Fruit fly (Drosophila melanogaster): ENCODE measurements around the gene p38c.

p38c gene

dm6 chr3R:24105312-24105902 lies 44.6 kb downstream of the p38c start, which contains the start of gene Syx1A (continued):
- TF ChIP-seq CG10366 (GFP tag; IDR thresholded peaks at IDR 0.05) (no peak), Dll (GFP tag; IDR thresholded peaks at IDR 0.05; ENCODE audit: partially characterized antibody) (no peak), CG9932 (GFP tag; IDR thresholded peaks at IDR 0.05) (no peak), gcm2 (GFP tag; optimal IDR thresholded peaks at IDR 0.05) (no peak), CG34224 (GFP tag; IDR thresholded peaks at IDR 0.05; ENCODE audit: partially characterized antibody) (no peak), Xrp1 (GFP tag; IDR thresholded peaks at IDR 0.05) (no peak), unpg (GFP tag; optimal IDR thresholded peaks at IDR 0.05) (peak; percentile 11), mam (GFP tag; optimal IDR thresholded peaks at IDR 0.05) (no peak), CG1792 (GFP tag; optimal IDR thresholded peaks at IDR 0.05) (no peak), CG12071 (GFP tag; optimal IDR thresholded peaks at IDR 0.05) (peak; percentile 22), Hey (tag; optimal IDR thresholded peaks at IDR 0.05) (no peak), CG42726 (GFP tag; IDR thresholded peaks at IDR 0.05; ENCODE audit: partially characterized antibody) (no peak), dm (GFP tag; optimal IDR thresholded peaks at IDR 0.05) (peak; percentile 35), CG30020 (tag; optimal IDR thresholded peaks at IDR 0.05) (no peak), run (tag; optimal IDR thresholded peaks at IDR 0.05) (peak; percentile 5), CG10147 (GFP tag; optimal IDR thresholded peaks at IDR 0.05) (no peak), tio (GFP tag; optimal IDR thresholded peaks at IDR 0.05) (no peak), CG17568 (GFP tag; optimal IDR thresholded peaks at IDR 0.05) (peak; percentile 52), CG11696 (GFP tag; IDR thresholded peaks at IDR 0.05) (no peak), Kr (GFP tag; optimal IDR thresholded peaks at IDR 0.05) (no peak), schlank (tag; optimal IDR thresholded peaks at IDR 0.05) (no peak), Dbx (GFP tag; IDR thresholded peaks at IDR 0.05) (no peak), Ets65A (GFP tag) (no peak), pzg (GFP tag; optimal IDR thresholded peaks at IDR 0.05) (peak; percentile 92), CG9437 (GFP tag; optimal IDR thresholded peaks at IDR 0.05) (no peak), CG18619 (GFP tag; optimal IDR thresholded peaks at IDR 0.05) (peak; percentile 23), CG17385 (GFP tag; optimal IDR thresholded peaks at IDR 0.05) (peak; percentile 93), CG13296 (GFP tag; optimal IDR thresholded peaks at IDR 0.05) (peak; percentile 46), CG17186 (GFP tag; optimal IDR thresholded peaks at IDR 0.05) (peak; percentile 23), CG17612 (GFP tag; IDR thresholded peaks at IDR 0.05) (no peak), ro (GFP tag; IDR thresholded peaks at IDR 0.05) (no peak), CG10431 (GFP tag; optimal IDR thresholded peaks at IDR 0.05) (peak; percentile 10), CG11247 (GFP tag; IDR thresholded peaks at IDR 0.05) (no peak), CG2199 (GFP tag; IDR thresholded peaks at IDR 0.05) (no peak), croc (GFP tag; conservative IDR thresholded peaks at IDR 0.05) (no peak), H15 (GFP tag; IDR thresholded peaks at IDR 0.05) (no peak), z (GFP tag; IDR thresholded peaks at IDR 0.05) (no peak), hbn (GFP tag; IDR thresholded peaks at IDR 0.05; ENCODE audit: partially characterized antibody) (no peak), ara (GFP tag; IDR thresholded peaks at IDR 0.05) (no peak), CG11560 (tag; IDR thresholded peaks at IDR 0.05) (no peak), pum (GFP tag; optimal IDR thresholded peaks at IDR 0.05) (no peak), CG11398 (GFP tag; optimal IDR thresholded peaks at IDR 0.05) (no peak), al (GFP tag; IDR thresholded peaks at IDR 0.05) (no peak), CG6765 (GFP tag; optimal IDR thresholded peaks at IDR 0.05) (peak; percentile 62), Stat92E (GFP tag; optimal IDR thresholded peaks at IDR 0.05) (no peak), PHDP (tag; optimal IDR thresholded peaks at IDR 0.05) (peak; percentile 33), jing (GFP tag; optimal IDR thresholded peaks at IDR 0.05) (no peak), CG12391 (tag; optimal IDR thresholded peaks at IDR 0.05) (no peak), sim (GFP tag; IDR thresholded peaks at IDR 0.05) (no peak), CG12155 (GFP tag; optimal IDR thresholded peaks at IDR 0.05) (no peak), Drgx (GFP tag; IDR thresholded peaks at IDR 0.05) (no peak)

All from whole organism, embryonic.